Worm (Caenorhabditis elegans) whole organism, young adult: ENCODE results near the gene F53B3.6.

Experiments
- C06A6.2 ChIP-seq: fragments of 200-800 bp; sonication (Bioruptor generic); conservative IDR thresholded peaks from 2 replicates; pipeline ENCODE4 v1.3.6; 2022; ENCODE audit warnings: missing genetic modification characterization, missing compliant biosample characterization
- F49E8.2 ChIP-seq: sonication (generic microtip); optimal IDR thresholded peaks from 3 replicates; lab custom pipeline; 2017; ENCODE audit warnings: missing genetic modification characterization, mild to moderate bottlenecking, missing compliant biosample characterization, antibody characterized with exemption, moderate library complexity; ENCODE audit not compliant: insufficient read depth
- Y53F4B.3 ChIP-seq: fragments of 200-800 bp; sonication (Bioruptor generic); IDR thresholded peaks from 2 replicates; pipeline ENCODE4 v1.3.6; 2022; ENCODE audit warnings: missing genetic modification reagents, missing genetic modification characterization, missing compliant biosample characterization
- ama-1 ChIP-seq, 3 experiments: fragments of 150-350 bp in 1 of 3; sonication (generic microtip) in 2 of 3; optimal IDR thresholded peaks; 2 replicates each; lab custom pipeline; 2014 to 2018; ENCODE audit warnings: missing biosample characterization in 2 of 3, missing genetic modification characterization in 2 of 3, missing genetic modification reagents in 2 of 3
- attf-5 ChIP-seq: fragments of 200-800 bp; sonication (Bioruptor generic); optimal IDR thresholded peaks from 2 replicates; lab custom pipeline; 2018; ENCODE audit warnings: mild to moderate bottlenecking, missing genetic modification characterization, missing compliant biosample characterization
- gei-17 ChIP-seq: fragments of 200-800 bp; sonication (Bioruptor generic); optimal IDR thresholded peaks from 2 replicates; lab custom pipeline; 2018; ENCODE audit warnings: mild to moderate bottlenecking, missing genetic modification characterization, missing compliant biosample characterization
- him-1 ChIP-seq: sonication (generic microtip); optimal IDR thresholded peaks from 2 replicates; lab custom pipeline; 2016; ENCODE audit warnings: missing genotype, missing genetic modification reagents, missing genetic modification characterization, missing compliant biosample characterization
- mcd-1 ChIP-seq: fragments of 200-800 bp; sonication (Bioruptor generic); IDR thresholded peaks from 2 replicates; pipeline ENCODE4 v1.3.6; 2022; ENCODE audit warnings: missing genetic modification reagents, missing genetic modification characterization, missing compliant biosample characterization
- nfya-1 ChIP-seq: sonication (generic microtip); optimal IDR thresholded peaks from 2 replicates; lab custom pipeline; 2017; ENCODE audit warnings: antibody characterized with exemption, missing compliant biosample characterization, missing genetic modification characterization, borderline replicate concordance; ENCODE audit not compliant: insufficient read depth
- nfyb-1 ChIP-seq: fragments of 200-800 bp; sonication (Bioruptor generic); IDR thresholded peaks from 2 replicates; pipeline ENCODE4 v1.3.6; 2022; ENCODE audit warnings: missing genetic modification reagents, missing genetic modification characterization, missing compliant biosample characterization
- nhr-80 ChIP-seq: sonication (generic microtip); optimal IDR thresholded peaks from 2 replicates; lab custom pipeline; 2016; ENCODE audit warnings: missing genetic modification characterization, missing compliant biosample characterization
- sea-2 ChIP-seq: fragments of 200-800 bp; sonication (Bioruptor generic); IDR thresholded peaks from 2 replicates; pipeline ENCODE4 v1.3.6; 2022; ENCODE audit warnings: missing genetic modification characterization, missing compliant biosample characterization
- xnd-1 ChIP-seq: sonication (generic microtip); optimal IDR thresholded peaks from 2 replicates; lab custom pipeline; 2016; ENCODE audit warnings: missing genotype, missing genetic modification reagents, missing genetic modification characterization, missing compliant biosample characterization
- ztf-28 ChIP-seq: fragments of 200-800 bp; sonication (Bioruptor generic); IDR thresholded peaks from 2 replicates; pipeline ENCODE4 v1.3.6; 2022; ENCODE audit warnings: missing genetic modification reagents, missing genetic modification characterization, missing compliant biosample characterization

DNA sequence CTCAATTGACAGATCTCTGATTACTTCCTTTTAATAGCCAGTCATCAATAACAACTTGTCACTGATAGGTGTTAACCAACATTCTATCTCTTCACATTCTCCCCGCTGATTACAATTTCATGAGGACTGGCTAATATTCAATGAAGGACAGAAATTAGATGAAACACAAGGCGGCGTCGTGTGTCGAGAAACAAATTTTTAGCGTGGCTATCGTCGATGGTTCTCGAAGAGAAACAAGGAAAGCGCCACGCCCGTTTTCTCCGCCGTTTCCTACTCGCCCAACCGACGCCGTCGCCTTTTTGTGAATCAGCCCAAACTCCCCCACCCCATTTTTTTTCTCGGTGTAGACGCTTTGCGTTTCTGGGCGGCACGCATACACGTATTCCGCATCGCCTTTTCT lies at the start of gene F53B3.6:
- TF ChIP-seq attf-5, result no peak
- TF ChIP-seq C06A6.2, result no peak
- TF ChIP-seq ama-1 (optimal IDR thresholded peaks at IDR 0.05; lab: Kevin White, UChicago), result no peak
- TF ChIP-seq ama-1 (GFP tag; optimal IDR thresholded peaks at IDR 0.05; lab: Kevin White, UChicago), result no peak
- no peak for TF ChIP-seq ztf-28
- TF ChIP-seq Y53F4B.3 (GFP tag; lab: Robert Waterston, UW), result no peak
- TF ChIP-seq nhr-80 (tag; lab: Kevin White, UChicago), result no peak
- no peak for TF ChIP-seq nfya-1 (tag; lab: Kevin White, UChicago)
- TF ChIP-seq nfyb-1 (GFP tag; lab: Robert Waterston, UW), result no peak
- TF ChIP-seq him-1, result no peak
- TF ChIP-seq sea-2 (GFP tag; lab: Robert Waterston, UW), result no peak
- TF ChIP-seq mcd-1 (GFP tag; lab: Robert Waterston, UW), result no peak
- no peak for TF ChIP-seq F49E8.2 (tag; lab: Kevin White, UChicago)
- TF ChIP-seq gei-17 (GFP tag; lab: Kevin White, UChicago), result no peak
- no peak for TF ChIP-seq xnd-1
